Fruit fly (Drosophila melanogaster): Measurements from ENCODE around the gene Set.
A peak's percentile ranks its signal among the peaks of the same experiment; 100 is the strongest.

Set gene

dm6 chr3R:15229329-15229876 is 33.9 kb upstream of the Set start, which contains the start of the genes Art3 and mRpS10 (continued):
- peak; percentile 84 for TF ChIP-seq Dip2 (GFP tag; IDR thresholded peaks at IDR 0.05)
- TF ChIP-seq Lhr (GFP tag; optimal IDR thresholded peaks at IDR 0.05): peak; percentile 99
- TF ChIP-seq CG6175 (GFP tag; IDR thresholded peaks at IDR 0.05): peak; percentile 100
- TF ChIP-seq CG10959 (GFP tag; IDR thresholded peaks at IDR 0.05): peak; percentile 100
- TF ChIP-seq ftz-f1 (GFP tag; optimal IDR thresholded peaks at IDR 0.05): peak; percentile 94
- TF ChIP-seq Ada2b (GFP tag; IDR thresholded peaks at IDR 0.05): peak; percentile 100
- TF ChIP-seq Dbx (GFP tag; IDR thresholded peaks at IDR 0.05): peak; percentile 100
- peak; percentile 45; the same call in 1 of the 2 replicates for TF ChIP-seq CG13287 (GFP tag; IDR thresholded peaks at IDR 0.05; ENCODE audit: partially characterized antibody)
- TF ChIP-seq MESR4 (GFP tag; optimal IDR thresholded peaks at IDR 0.05): peak; percentile 93
- TF ChIP-seq chif (GFP tag; optimal IDR thresholded peaks at IDR 0.05): peak; percentile 100
- peak; percentile 100 for TF ChIP-seq CG8290 (GFP tag; optimal IDR thresholded peaks at IDR 0.05)
- peak; percentile 99 to 100 for TF ChIP-seq CG8290 (tag; optimal IDR thresholded peaks at IDR 0.05)
- peak; percentile 98 for TF ChIP-seq CG9437 (GFP tag; optimal IDR thresholded peaks at IDR 0.05)
- peak; percentile 99 for TF ChIP-seq sr (GFP tag; IDR thresholded peaks at IDR 0.05)
- TF ChIP-seq schlank (tag; optimal IDR thresholded peaks at IDR 0.05): peak; percentile 100
- TF ChIP-seq tll (GFP tag; optimal IDR thresholded peaks at IDR 0.05): peak; percentile 3 to 96
- peak; percentile 95 for TF ChIP-seq CG30020 (tag; optimal IDR thresholded peaks at IDR 0.05)
- TF ChIP-seq gce (GFP tag; IDR thresholded peaks at IDR 0.05): peak; percentile 100
- TF ChIP-seq Fer2 (tag; optimal IDR thresholded peaks at IDR 0.05): peak; percentile 100
- TF ChIP-seq seq (GFP tag; IDR thresholded peaks at IDR 0.05): peak; percentile 100
- TF ChIP-seq Jarid2 (GFP tag; optimal IDR thresholded peaks at IDR 0.05): no peak
- TF ChIP-seq CG11504 (tag; optimal IDR thresholded peaks at IDR 0.05): peak; percentile 99
- peak; percentile 99 for TF ChIP-seq HmgD (GFP tag; optimal IDR thresholded peaks at IDR 0.05)
- TF ChIP-seq Elba2 (GFP tag; optimal IDR thresholded peaks at IDR 0.05): peak; percentile 100
- peak; percentile 100 for TF ChIP-seq CG13775 (GFP tag; optimal IDR thresholded peaks at IDR 0.05)
- TF ChIP-seq mirr (GFP tag; optimal IDR thresholded peaks at IDR 0.05): peak; percentile 100
- peak; percentile 100 for TF ChIP-seq sima (GFP tag; optimal IDR thresholded peaks at IDR 0.05)
- TF ChIP-seq CG7839 (tag; optimal IDR thresholded peaks at IDR 0.05): peak; percentile 100
- peak; percentile 100 for TF ChIP-seq CG2875 (GFP tag; optimal IDR thresholded peaks at IDR 0.05)
- peak; percentile 100 for TF ChIP-seq NC2β (GFP tag; optimal IDR thresholded peaks at IDR 0.05)
- no peak for TF ChIP-seq Hr39 (optimal IDR thresholded peaks at IDR 0.05)
- no peak for TF ChIP-seq ato (GFP tag; IDR thresholded peaks at IDR 0.05; ENCODE audit: partially characterized antibody)
- TF ChIP-seq CG8281 (tag; optimal IDR thresholded peaks at IDR 0.05): peak; percentile 97
- TF ChIP-seq lab (GFP tag; optimal IDR thresholded peaks at IDR 0.05): peak; percentile 100
- TF ChIP-seq wdn (GFP tag; IDR thresholded peaks at IDR 0.05): peak; percentile 100
- TF ChIP-seq Nf-YC (tag; optimal IDR thresholded peaks at IDR 0.05): peak; percentile 96
- TF ChIP-seq CG9609 (GFP tag; optimal IDR thresholded peaks at IDR 0.05): peak; percentile 100
- TF ChIP-seq CG14965 (GFP tag; optimal IDR thresholded peaks at IDR 0.05; ENCODE audit: borderline replicate concordance): peak; percentile 94
- peak; percentile 100 for TF ChIP-seq CG2712 (tag; optimal IDR thresholded peaks at IDR 0.05)
- TF ChIP-seq Oaz (GFP tag; IDR thresholded peaks at IDR 0.05): peak; percentile 100
- TF ChIP-seq Atf-2 (GFP tag; optimal IDR thresholded peaks at IDR 0.05): peak; percentile 100
- peak; percentile 83 for TF ChIP-seq bigmax (GFP tag; optimal IDR thresholded peaks at IDR 0.05)
- TF ChIP-seq CG10462 (GFP tag; optimal IDR thresholded peaks at IDR 0.05): peak; percentile 100
- peak; percentile 100 for TF ChIP-seq twi (tag; optimal IDR thresholded peaks at IDR 0.05)
- peak; percentile 100 for TF ChIP-seq esg (GFP tag; conservative IDR thresholded peaks at IDR 0.05)
- peak; percentile 99 for TF ChIP-seq CG3407 (GFP tag; optimal IDR thresholded peaks at IDR 0.05)
- peak; percentile 100 for TF ChIP-seq CG12659 (GFP tag; optimal IDR thresholded peaks at IDR 0.05)
- TF ChIP-seq pros (GFP tag; optimal IDR thresholded peaks at IDR 0.05): peak; percentile 92
- peak; percentile 100 for TF ChIP-seq az2 (GFP tag; optimal IDR thresholded peaks at IDR 0.05)
- TF ChIP-seq CG10274 (GFP tag; optimal IDR thresholded peaks at IDR 0.05): peak; percentile 96

Measured in whole organism, embryonic.